Worm (Caenorhabditis elegans) whole organism, L1 larva: ENCODE measurements around the gene C51E3.9.

Experiments
- C34B4.2 ChIP-seq: sonication (generic microtip); optimal IDR thresholded peaks from 2 replicates; lab custom pipeline; 2017; ENCODE audit warnings: mild to moderate bottlenecking, missing genetic modification characterization, missing compliant biosample characterization
- aly-2 ChIP-seq: fragments of 150-350 bp; optimal IDR thresholded peaks from 2 replicates; lab custom pipeline; 2014; ENCODE audit warnings: missing biosample characterization, missing genetic modification characterization
- ceh-63 ChIP-seq: fragments of 200-800 bp; sonication (Bioruptor generic); optimal IDR thresholded peaks from 2 replicates; lab custom pipeline; 2018; ENCODE audit warnings: mild to moderate bottlenecking, missing genetic modification characterization, missing compliant biosample characterization
- ceh-8 ChIP-seq: fragments of 200-800 bp; sonication (Bioruptor generic); optimal IDR thresholded peaks from 2 replicates; lab custom pipeline; 2018; ENCODE audit warnings: mild to moderate bottlenecking, missing genetic modification characterization, moderate library complexity, missing compliant biosample characterization
- ceh-82 ChIP-seq, 3 experiments: fragments of 150-350 bp in 1 of 3; sonication (generic microtip) in 2 of 3; optimal IDR thresholded peaks; 2 replicates each; lab custom pipeline; 2014 to 2017; ENCODE audit warnings: missing biosample characterization in 3 of 3, missing genetic modification characterization in 3 of 3
- ceh-90 ChIP-seq: sonication (generic microtip); optimal IDR thresholded peaks from 2 replicates; lab custom pipeline; 2016; ENCODE audit warnings: missing genetic modification characterization, missing compliant biosample characterization
- efl-1 ChIP-seq, 4 experiments: fragments of 150-350 bp; optimal IDR thresholded peaks in 3 of 4; peaks in 1 of 4; 1 replicate in 1 of 4; 2 replicates in 3 of 4; lab custom pipeline; 2014; ENCODE audit warnings: missing biosample characterization in 2 of 4, missing genetic modification characterization in 2 of 4, missing genetic modification reagents in 2 of 4
- efl-3 ChIP-seq: fragments of 200-800 bp; sonication (Bioruptor generic); optimal IDR thresholded peaks from 2 replicates; lab custom pipeline; 2018; ENCODE audit warnings: mild to moderate bottlenecking, missing genetic modification characterization, missing compliant biosample characterization
- elt-2 ChIP-seq: sonication (generic microtip); optimal IDR thresholded peaks from 2 replicates; lab custom pipeline; 2016; ENCODE audit warnings: missing genetic modification characterization, mild to moderate bottlenecking, inconsistent platforms, missing compliant biosample characterization, missing genetic modification reagents
- elt-3 ChIP-seq, 6 experiments: fragments of 150-350 bp in 1 of 6; sonication (generic microtip); optimal IDR thresholded peaks; 2 replicates each; lab custom pipeline; 2017 to 2018; ENCODE audit warnings: missing biosample characterization in 6 of 6, missing genetic modification characterization in 6 of 6, inconsistent platforms in 1 of 6
- fkh-8 ChIP-seq: sonication (generic microtip); optimal IDR thresholded peaks from 2 replicates; lab custom pipeline; 2016; ENCODE audit warnings: mild to moderate bottlenecking, missing genetic modification characterization, missing compliant biosample characterization
- grh-1 ChIP-seq: fragments of 200-800 bp; sonication (Bioruptor generic); IDR thresholded peaks from 2 replicates; pipeline ENCODE4 v1.3.6; 2022; ENCODE audit warnings: missing genetic modification reagents, missing genetic modification characterization, missing compliant biosample characterization
- hlh-17 ChIP-seq: fragments of 200-800 bp; sonication (Bioruptor generic); optimal IDR thresholded peaks from 2 replicates; lab custom pipeline; 2018; ENCODE audit warnings: missing genetic modification characterization, mild to moderate bottlenecking, missing compliant biosample characterization, moderate library complexity, borderline replicate concordance
- hpl-2 ChIP-seq: fragments of 150-350 bp; optimal IDR thresholded peaks from 2 replicates; lab custom pipeline; 2014; ENCODE audit warnings: missing biosample characterization, missing genetic modification reagents, missing genetic modification characterization
- irx-1 ChIP-seq: sonication (generic microtip); optimal IDR thresholded peaks from 2 replicates; lab custom pipeline; 2016; ENCODE audit warnings: missing genetic modification characterization, missing compliant biosample characterization
- isw-1 ChIP-seq: fragments of 200-800 bp; sonication (Bioruptor generic); IDR thresholded peaks from 2 replicates; pipeline ENCODE4 v1.3.6; 2022; ENCODE audit warnings: missing genetic modification characterization, missing compliant biosample characterization
- lin-13 ChIP-seq: fragments of 150-350 bp; optimal IDR thresholded peaks from 2 replicates; lab custom pipeline; 2014; ENCODE audit warnings: missing biosample characterization, missing genetic modification reagents, missing genetic modification characterization
- lin-35 ChIP-seq, 2 experiments: fragments of 150-350 bp; optimal IDR thresholded peaks; 2 replicates each; lab custom pipeline; 2014; ENCODE audit warnings: missing biosample characterization in 2 of 2, missing genetic modification characterization in 2 of 2, missing genetic modification reagents in 2 of 2
- lin-39 ChIP-seq: fragments of 150-350 bp; optimal IDR thresholded peaks from 2 replicates; lab custom pipeline; 2014; ENCODE audit warnings: missing biosample characterization, missing genetic modification reagents, missing genetic modification characterization
- mef-2 ChIP-seq: fragments of 150-350 bp; optimal IDR thresholded peaks from 2 replicates; lab custom pipeline; 2014; ENCODE audit warnings: missing biosample characterization, missing genetic modification characterization
- nhr-47 ChIP-seq: sonication (generic microtip); optimal IDR thresholded peaks from 2 replicates; lab custom pipeline; 2016; ENCODE audit warnings: mild to moderate bottlenecking, missing genetic modification characterization, moderate library complexity, missing compliant biosample characterization
- nhr-71 ChIP-seq: sonication (generic microtip); optimal IDR thresholded peaks from 2 replicates; lab custom pipeline; 2016; ENCODE audit warnings: mild to moderate bottlenecking, missing genetic modification characterization, moderate library complexity, missing compliant biosample characterization
- nhr-77 ChIP-seq: fragments of 150-350 bp; optimal IDR thresholded peaks from 2 replicates; lab custom pipeline; 2014; ENCODE audit warnings: missing biosample characterization, missing genetic modification characterization
- nhr-84 ChIP-seq: sonication (generic microtip); optimal IDR thresholded peaks from 2 replicates; lab custom pipeline; 2017; ENCODE audit warnings: missing biosample characterization, missing genetic modification characterization
- pag-3 ChIP-seq: sonication (generic microtip); optimal IDR thresholded peaks from 2 replicates; lab custom pipeline; 2017; ENCODE audit warnings: missing genetic modification characterization, mild to moderate bottlenecking, missing compliant biosample characterization, antibody characterized with exemption, borderline replicate concordance; ENCODE audit not compliant: insufficient read depth
- rnt-1 ChIP-seq: sonication (generic microtip); optimal IDR thresholded peaks from 2 replicates; lab custom pipeline; 2016; ENCODE audit warnings: mild to moderate bottlenecking, missing genetic modification characterization, moderate library complexity, missing compliant biosample characterization
- skn-1 ChIP-seq: fragments of 150-350 bp; optimal IDR thresholded peaks from 2 replicates; lab custom pipeline; 2014; ENCODE audit warnings: missing biosample characterization, missing genetic modification characterization
- snpc-4 ChIP-seq: fragments of 150-350 bp; optimal IDR thresholded peaks from 2 replicates; lab custom pipeline; 2014; ENCODE audit warnings: missing biosample characterization, missing genetic modification characterization
- snu-23 ChIP-seq: sonication (generic microtip); optimal IDR thresholded peaks from 2 replicates; lab custom pipeline; 2016; ENCODE audit warnings: missing genetic modification characterization, missing compliant biosample characterization
- sptf-1 ChIP-seq: fragments of 150-350 bp; optimal IDR thresholded peaks from 2 replicates; lab custom pipeline; 2014; ENCODE audit warnings: missing biosample characterization, missing genetic modification characterization
- sup-37 ChIP-seq: fragments of 200-800 bp; sonication (Bioruptor generic); optimal IDR thresholded peaks from 2 replicates; lab custom pipeline; 2018; ENCODE audit warnings: mild to moderate bottlenecking, missing genetic modification characterization, missing compliant biosample characterization
- swsn-7 ChIP-seq: sonication (generic microtip); optimal IDR thresholded peaks from 2 replicates; lab custom pipeline; 2016; ENCODE audit warnings: missing genetic modification characterization, missing compliant biosample characterization
- tbx-2 ChIP-seq: sonication (generic microtip); optimal IDR thresholded peaks from 2 replicates; lab custom pipeline; 2016; ENCODE audit warnings: missing genetic modification characterization, missing compliant biosample characterization
- unc-130 ChIP-seq: fragments of 150-350 bp; optimal IDR thresholded peaks from 2 replicates; lab custom pipeline; 2017; ENCODE audit warnings: missing biosample characterization, missing genetic modification characterization, inconsistent platforms
- unc-30 ChIP-seq: sonication (generic microtip); optimal IDR thresholded peaks from 2 replicates; lab custom pipeline; 2017; ENCODE audit warnings: missing biosample characterization, missing genetic modification characterization
- unc-86 ChIP-seq: sonication (generic microtip); optimal IDR thresholded peaks from 2 replicates; lab custom pipeline; 2016; ENCODE audit warnings: missing genetic modification characterization, missing compliant biosample characterization
- zag-1 ChIP-seq: fragments of 150-350 bp; optimal IDR thresholded peaks from 2 replicates; lab custom pipeline; 2014; ENCODE audit warnings: missing biosample characterization, missing genetic modification characterization
- ztf-4 ChIP-seq: fragments of 150-350 bp; optimal IDR thresholded peaks from 2 replicates; lab custom pipeline; 2014; ENCODE audit warnings: missing biosample characterization, missing genetic modification characterization

The C51E3.9 gene

ce11 chrV:10148352-10148751 lies 2.6 kb downstream of the C51E3.9 start, which contains the start of gene srsx-26:
Gene srsx-26 (plus strand): TSS chrV:10148652.
- TF ChIP-seq zag-1 (tag; lab: Kevin White, UChicago) (no peak), ceh-8 (GFP tag; lab: Kevin White, UChicago) (peak; percentile 51), mef-2 (no peak), nhr-71 (tag; lab: Kevin White, UChicago) (peak; percentile 30), fkh-8 (tag; lab: Kevin White, UChicago) (peak; percentile 56), lin-13 (GFP tag; lab: Kevin White, UChicago) (no peak), nhr-47 (tag; lab: Kevin White, UChicago) (peak; percentile 37), ceh-90 (tag; lab: Kevin White, UChicago) (peak; percentile 14)

- TF ChIP-seq grh-1 (no peak), skn-1 (tag; lab: Kevin White, UChicago) (no peak), hpl-2 (no peak)
These were observed 4.0 kb downstream of the C51E3.9 start, which contains the start of gene srsx-27 for ce11 chrV:10149728-10150127. Gene srsx-27 (plus strand): TSS chrV:10150028.

- no peak for TF ChIP-seq lin-39 (tag; lab: Kevin White, UChicago)
- TF ChIP-seq pag-3 (tag; lab: Kevin White, UChicago), result no peak
- TF ChIP-seq efl-1 (optimal IDR thresholded peaks at IDR 0.05; lab: Kevin White, UChicago), result no peak
- TF ChIP-seq efl-1 (GFP tag; optimal IDR thresholded peaks at IDR 0.05 in 1 of 2; lab: Kevin White, UChicago), result no peak
- no peak for TF ChIP-seq sup-37 (GFP tag; lab: Kevin White, UChicago)
- TF ChIP-seq lin-13 (GFP tag; lab: Kevin White, UChicago), result no peak
- TF ChIP-seq snpc-4, result no peak
- TF ChIP-seq hlh-17 (GFP tag; lab: Kevin White, UChicago), result no peak
- no peak for TF ChIP-seq ztf-4 (tag; lab: Kevin White, UChicago)
- TF ChIP-seq C34B4.2, result no peak
- TF ChIP-seq unc-130 (tag; lab: Kevin White, UChicago), result no peak
- no peak for TF ChIP-seq isw-1 (GFP tag; lab: Robert Waterston, UW)
- TF ChIP-seq tbx-2 (tag; lab: Kevin White, UChicago), result no peak
These were observed 6.5 kb downstream of the C51E3.9 start, which contains the start of gene srsx-28 for ce11 chrV:10152278-10152677. Gene srsx-28 (plus strand): TSS chrV:10152578.

- TF ChIP-seq unc-30 (tag; lab: Kevin White, UChicago) (no peak), nhr-84 (tag; lab: Kevin White, UChicago) (no peak), lin-35 (GFP tag; optimal IDR thresholded peaks at IDR 0.05; lab: Kevin White, UChicago) (no peak), snu-23 (no peak), elt-2 (tag; lab: Kevin White, UChicago) (no peak), irx-1 (tag; lab: Kevin White, UChicago) (no peak), hpl-2 (no peak), ceh-63 (no peak)
These were observed 7.3 kb downstream of the C51E3.9 start for ce11 chrV:10153076-10153475.

ce11 chrV:10154698-10155097 lies 8.9 kb downstream of the C51E3.9 start, which contains the start of gene srsx-29:
Gene srsx-29 (plus strand): TSS chrV:10154998.
- TF ChIP-seq nhr-47 (tag; lab: Kevin White, UChicago) (no peak), skn-1 (tag; lab: Kevin White, UChicago) (no peak), lin-35 (GFP tag; optimal IDR thresholded peaks at IDR 0.05; lab: Kevin White, UChicago) (no peak), nhr-77 (tag; lab: Kevin White, UChicago) (no peak), sptf-1 (no peak), unc-86 (tag; lab: Kevin White, UChicago) (no peak), fkh-8 (tag; lab: Kevin White, UChicago) (no peak), lin-39 (tag; lab: Kevin White, UChicago) (no peak), grh-1 (no peak), mef-2 (no peak), efl-3 (GFP tag; lab: Kevin White, UChicago) (no peak), swsn-7 (no peak), ceh-82 (tag; optimal IDR thresholded peaks at IDR 0.05; lab: Kevin White, UChicago) (no peak), rnt-1 (tag; lab: Kevin White, UChicago) (no peak), tbx-2 (tag; lab: Kevin White, UChicago) (no peak), elt-3 (tag; optimal IDR thresholded peaks at IDR 0.05; lab: Kevin White, UChicago) (no peak), aly-2 (tag; lab: Kevin White, UChicago) (no peak)
- TF ChIP-seq, all 84 proteins: peak for 0
